Fruit fly (Drosophila melanogaster) whole organism, prepupa: Measurements from ENCODE around the gene Adk2.

Experiments
- CG10631 ChIP-seq: fragments of 200-800 bp; sonication (Bioruptor generic); optimal IDR thresholded peaks from 2 replicates; lab custom pipeline; 2016; ENCODE audit warnings: missing biosample characterization, missing genetic modification characterization
- CG11294 ChIP-seq: fragments of 200-800 bp; sonication (Bioruptor generic); IDR thresholded peaks from 2 replicates; pipeline ENCODE4 v1.3.6; 2022; ENCODE audit warnings: missing biosample characterization, missing genetic modification characterization
- CG11902 ChIP-seq: fragments of 200-800 bp; sonication (Bioruptor generic); optimal IDR thresholded peaks from 3 replicates; lab custom pipeline; 2016; ENCODE audit warnings: missing biosample characterization, missing genetic modification characterization
- CG15336 ChIP-seq: fragments of 200-800 bp; sonication (Bioruptor generic); IDR thresholded peaks from 2 replicates; pipeline ENCODE4 v1.3.6; 2022; ENCODE audit warnings: missing biosample characterization, missing genetic modification characterization
- CG3032 ChIP-seq: fragments of 200-800 bp; optimal IDR thresholded peaks from 2 replicates; lab custom pipeline; 2019; ENCODE audit warnings: missing biosample characterization, mild to moderate bottlenecking, missing genetic modification characterization, moderate library complexity
- CG31627 ChIP-seq: fragments of 200-800 bp; sonication (Bioruptor generic); optimal IDR thresholded peaks from 3 replicates; lab custom pipeline; 2016; ENCODE audit warnings: missing biosample characterization, missing genetic modification characterization
- CG32006 ChIP-seq: fragments of 200-800 bp; sonication (Bioruptor generic); optimal IDR thresholded peaks from 3 replicates; lab custom pipeline; 2017; ENCODE audit warnings: missing biosample characterization, mild to moderate bottlenecking, missing genetic modification characterization
- CG34406 ChIP-seq: fragments of 200-800 bp; sonication (Bioruptor generic); optimal IDR thresholded peaks from 3 replicates; lab custom pipeline; 2016; ENCODE audit warnings: missing biosample characterization, missing genetic modification characterization
- CG3919 ChIP-seq: fragments of 200-800 bp; sonication (Bioruptor generic); optimal IDR thresholded peaks from 3 replicates; lab custom pipeline; 2016; ENCODE audit warnings: missing biosample characterization, missing genetic modification characterization
- CG6276 ChIP-seq: fragments of 200-800 bp; sonication (Bioruptor generic); optimal IDR thresholded peaks from 2 replicates; lab custom pipeline; 2017; ENCODE audit warnings: missing biosample characterization, mild to moderate bottlenecking, missing genetic modification characterization
- CG6792 ChIP-seq: fragments of 200-800 bp; sonication (Bioruptor generic); optimal IDR thresholded peaks from 3 replicates; lab custom pipeline; 2016; ENCODE audit warnings: missing biosample characterization, missing genetic modification characterization
- CG6854 ChIP-seq: fragments of 200-800 bp; sonication (Bioruptor generic); optimal IDR thresholded peaks from 2 replicates; lab custom pipeline; 2017; ENCODE audit warnings: missing biosample characterization, mild to moderate bottlenecking, missing genetic modification characterization
- Eip75B ChIP-seq: fragments of 200-800 bp; sonication (Bioruptor generic); optimal IDR thresholded peaks from 3 replicates; lab custom pipeline; 2016; ENCODE audit warnings: missing biosample characterization, missing genetic modification characterization
- Eip78C ChIP-seq: fragments of 200-800 bp; sonication (Bioruptor generic); peaks from one replicate; lab custom pipeline; 2016; ENCODE audit warnings: missing biosample characterization, missing genetic modification characterization
- Ets21C ChIP-seq: fragments of 200-800 bp; sonication (Bioruptor generic); optimal IDR thresholded peaks from 3 replicates; lab custom pipeline; 2016; ENCODE audit warnings: missing biosample characterization, missing genetic modification characterization
- Hr39 ChIP-seq: fragments of 200-800 bp; sonication (Bioruptor generic); optimal IDR thresholded peaks from 2 replicates; lab custom pipeline; 2016; ENCODE audit warnings: missing biosample characterization, missing genetic modification characterization
- Lpt ChIP-seq: fragments of 200-800 bp; sonication (Bioruptor generic); optimal IDR thresholded peaks from 3 replicates; lab custom pipeline; 2016; ENCODE audit warnings: missing biosample characterization, missing genetic modification characterization
- Met ChIP-seq: fragments of 200-800 bp; sonication (Bioruptor generic); optimal IDR thresholded peaks from 3 replicates; lab custom pipeline; 2016; ENCODE audit warnings: missing biosample characterization, missing genetic modification characterization
- OdsH ChIP-seq: fragments of 200-800 bp; sonication (Bioruptor generic); optimal IDR thresholded peaks from 3 replicates; lab custom pipeline; 2016; ENCODE audit warnings: missing biosample characterization, missing genetic modification characterization
- Smox ChIP-seq: fragments of 200-800 bp; sonication (Bioruptor generic); optimal IDR thresholded peaks from 3 replicates; lab custom pipeline; 2016; ENCODE audit warnings: missing biosample characterization, missing genetic modification characterization
- Sox102F ChIP-seq: fragments of 200-800 bp; sonication (Bioruptor generic); optimal IDR thresholded peaks from 2 replicates; lab custom pipeline; 2016; ENCODE audit warnings: missing biosample characterization, mild to moderate bottlenecking, missing genetic modification characterization
- Sox15 ChIP-seq: fragments of 200-800 bp; sonication (Bioruptor generic); optimal IDR thresholded peaks from 3 replicates; lab custom pipeline; 2016; ENCODE audit warnings: missing biosample characterization, missing genetic modification characterization
- achi ChIP-seq: fragments of 200-800 bp; sonication (Bioruptor generic); optimal IDR thresholded peaks from 3 replicates; lab custom pipeline; 2016; ENCODE audit warnings: missing biosample characterization, missing genetic modification characterization
- acj6 ChIP-seq: fragments of 200-800 bp; sonication (Bioruptor generic); optimal IDR thresholded peaks from 3 replicates; lab custom pipeline; 2016; ENCODE audit warnings: missing biosample characterization, missing genetic modification characterization
- cyc ChIP-seq: fragments of 200-800 bp; sonication (Bioruptor generic); optimal IDR thresholded peaks from 3 replicates; lab custom pipeline; 2016; ENCODE audit warnings: missing biosample characterization, missing genetic modification characterization
- dac ChIP-seq: fragments of 200-800 bp; sonication (Bioruptor generic); optimal IDR thresholded peaks from 2 replicates; lab custom pipeline; 2017; ENCODE audit warnings: missing biosample characterization, mild to moderate bottlenecking, missing genetic modification characterization
- eg ChIP-seq: fragments of 200-800 bp; sonication (Bioruptor generic); IDR thresholded peaks from 3 replicates; pipeline ENCODE4 v1.3.6; 2022; ENCODE audit warnings: missing biosample characterization, missing genetic modification characterization
- esn ChIP-seq: fragments of 200-800 bp; sonication (Bioruptor generic); optimal IDR thresholded peaks from 2 replicates; lab custom pipeline; 2016; ENCODE audit warnings: missing biosample characterization, mild to moderate bottlenecking, missing genetic modification characterization, moderate library complexity
- fd59A ChIP-seq: fragments of 200-800 bp; sonication (Bioruptor generic); optimal IDR thresholded peaks from 2 replicates; lab custom pipeline; 2017; ENCODE audit warnings: missing biosample characterization, mild to moderate bottlenecking, missing genetic modification characterization, missing genetic modification reagents
- fd85E ChIP-seq: fragments of 200-800 bp; sonication (Bioruptor generic); optimal IDR thresholded peaks from 3 replicates; lab custom pipeline; 2016; ENCODE audit warnings: missing biosample characterization, missing genetic modification characterization
- fkh ChIP-seq: fragments of 200-800 bp; sonication (Bioruptor generic); optimal IDR thresholded peaks from 3 replicates; lab custom pipeline; 2017; ENCODE audit warnings: missing biosample characterization, mild to moderate bottlenecking, missing genetic modification characterization, moderate library complexity
- lz ChIP-seq: fragments of 200-800 bp; sonication (Bioruptor generic); optimal IDR thresholded peaks from 3 replicates; lab custom pipeline; 2016; ENCODE audit warnings: missing biosample characterization, missing genetic modification characterization
- net ChIP-seq: fragments of 200-800 bp; sonication (Bioruptor generic); optimal IDR thresholded peaks from 3 replicates; lab custom pipeline; 2016; ENCODE audit warnings: missing biosample characterization, missing genetic modification characterization
- pdm3 ChIP-seq: fragments of 200-800 bp; sonication (Bioruptor generic); optimal IDR thresholded peaks from 3 replicates; lab custom pipeline; 2016; ENCODE audit warnings: missing biosample characterization, missing genetic modification characterization
- salr ChIP-seq, 2 experiments: fragments of 200-800 bp; sonication (Bioruptor generic); optimal IDR thresholded peaks; 3 replicates each; lab custom pipeline; 2016 to 2018; ENCODE audit warnings: missing biosample characterization in 2 of 2, missing genetic modification characterization in 2 of 2, mild to moderate bottlenecking in 1 of 2
- spab ChIP-seq: fragments of 200-800 bp; sonication (Bioruptor generic); optimal IDR thresholded peaks from 2 replicates; lab custom pipeline; 2017; ENCODE audit warnings: missing biosample characterization, mild to moderate bottlenecking, missing genetic modification characterization, missing genetic modification reagents
- ss ChIP-seq, 2 experiments: fragments of 200-800 bp; sonication (Bioruptor generic); optimal IDR thresholded peaks; 2 replicates in 1 of 2; 3 replicates in 1 of 2; lab custom pipeline; 2017 to 2018; ENCODE audit warnings: mild to moderate bottlenecking in 2 of 2, missing biosample characterization in 2 of 2, missing genetic modification characterization in 2 of 2, moderate library complexity in 1 of 2
- svp ChIP-seq: fragments of 200-800 bp; sonication (Bioruptor generic); peaks from one replicate; lab custom pipeline; 2016; ENCODE audit warnings: missing biosample characterization, missing genetic modification characterization
- topi ChIP-seq: fragments of 200-800 bp; sonication (Bioruptor generic); optimal IDR thresholded peaks from 3 replicates; lab custom pipeline; 2016; ENCODE audit warnings: missing biosample characterization, missing genetic modification characterization

Gene Adk2

DNA sequence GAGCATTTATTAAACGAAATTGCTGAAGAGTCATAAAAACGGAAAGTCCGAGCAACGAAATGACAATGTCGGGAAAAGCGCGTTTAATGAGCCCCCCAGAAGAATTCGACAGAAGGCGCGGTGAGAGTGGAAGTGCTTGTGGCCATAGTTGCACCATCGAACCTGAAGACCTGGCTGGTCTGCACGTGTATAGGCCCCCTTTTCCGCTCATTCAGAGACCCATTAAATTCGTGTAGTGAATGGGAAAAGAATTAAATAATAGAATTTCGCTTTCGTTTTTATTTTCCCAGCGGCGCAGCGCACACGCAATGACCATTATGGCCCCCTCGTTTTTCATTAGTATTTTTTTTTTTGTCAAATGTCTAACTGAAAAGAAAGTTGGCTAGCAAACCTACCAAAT, 10.9 kb upstream of the Adk2 start:
- no peak for TF ChIP-seq CG31627 (GFP tag; lab: Kevin White, UChicago)
- TF ChIP-seq Sox15 (GFP tag; lab: Kevin White, UChicago): no peak
- TF ChIP-seq CG3919: no peak
- TF ChIP-seq spab (GFP tag; lab: Kevin White, UChicago): no peak
- no peak for TF ChIP-seq OdsH (GFP tag; lab: Kevin White, UChicago)
- no peak for TF ChIP-seq CG11294 (GFP tag; lab: Robert Waterston, UW)
- no peak for TF ChIP-seq net (GFP tag; lab: Kevin White, UChicago)
- TF ChIP-seq fd85E (GFP tag; lab: Kevin White, UChicago): no peak
- TF ChIP-seq Smox: no peak
- TF ChIP-seq svp (GFP tag; lab: Kevin White, UChicago): no peak
- TF ChIP-seq salr (GFP tag; optimal IDR thresholded peaks at IDR 0.05; lab: Kevin White, UChicago): no peak
- TF ChIP-seq acj6 (GFP tag; lab: Kevin White, UChicago): no peak
- TF ChIP-seq CG11902 (GFP tag; lab: Kevin White, UChicago): no peak
- no peak for TF ChIP-seq pdm3 (GFP tag; lab: Kevin White, UChicago)

dm6 chr3L:13032915-13033282, 10.4 kb upstream of the Adk2 start:
- TF ChIP-seq CG10631 (GFP tag; lab: Kevin White, UChicago): peak; percentile 11
- no peak for TF ChIP-seq CG11294 (GFP tag; lab: Robert Waterston, UW)
- TF ChIP-seq Hr39 (GFP tag; lab: Kevin White, UChicago): no peak

dm6 chr3L:13032085-13032914, 9.8 kb upstream of the Adk2 start:
- TF ChIP-seq CG6792 (GFP tag; lab: Kevin White, UChicago): peak; percentile 11
- TF ChIP-seq acj6 (GFP tag; lab: Kevin White, UChicago): peak; percentile 41
- no peak for TF ChIP-seq CG15336 (GFP tag; lab: Robert Waterston, UW)
- peak; percentile 3 for TF ChIP-seq Hr39 (GFP tag; lab: Kevin White, UChicago)
- no peak for TF ChIP-seq dac (GFP tag; lab: Kevin White, UChicago)
- peak; percentile 5 for TF ChIP-seq CG6276 (GFP tag; lab: Kevin White, UChicago)
- peak; percentile 18 to 70 for TF ChIP-seq ss (GFP tag; optimal IDR thresholded peaks at IDR 0.05; lab: Kevin White, UChicago)
- peak; percentile 42 for TF ChIP-seq CG10631 (GFP tag; lab: Kevin White, UChicago)
- peak; percentile 66 for TF ChIP-seq esn
- peak; percentile 59 for TF ChIP-seq CG32006 (GFP tag; lab: Kevin White, UChicago)
- no peak for TF ChIP-seq CG11902 (GFP tag; lab: Kevin White, UChicago)
- no peak for TF ChIP-seq Ets21C (GFP tag; lab: Kevin White, UChicago)
- peak in 1 of 2 experiments; percentile 23 for TF ChIP-seq salr (GFP tag; optimal IDR thresholded peaks at IDR 0.05; lab: Kevin White, UChicago)
- TF ChIP-seq CG34406 (GFP tag; lab: Kevin White, UChicago): peak; percentile 5
- TF ChIP-seq Met (GFP tag; lab: Kevin White, UChicago): peak; percentile 10
- TF ChIP-seq CG3919: peak; percentile 21
- TF ChIP-seq Eip75B (GFP tag; lab: Kevin White, UChicago): peak; percentile 6
- peak; percentile 5 for TF ChIP-seq CG31627 (GFP tag; lab: Kevin White, UChicago)
- TF ChIP-seq CG6854 (GFP tag; lab: Kevin White, UChicago): no peak
- TF ChIP-seq CG3032: peak; percentile 33
- peak; percentile 31 for TF ChIP-seq achi (GFP tag; lab: Kevin White, UChicago)
- peak; percentile 25 for TF ChIP-seq OdsH (GFP tag; lab: Kevin White, UChicago)
- peak; percentile 18 for TF ChIP-seq lz (GFP tag; lab: Kevin White, UChicago)
- TF ChIP-seq svp (GFP tag; lab: Kevin White, UChicago): peak; percentile 89
- TF ChIP-seq Eip78C (GFP tag; lab: Kevin White, UChicago): peak; percentile 54
- peak; percentile 33 for TF ChIP-seq pdm3 (GFP tag; lab: Kevin White, UChicago)
- peak; percentile 35 for TF ChIP-seq topi
- no peak for TF ChIP-seq cyc (GFP tag; lab: Kevin White, UChicago)
- TF ChIP-seq Lpt: peak; percentile 18
- TF ChIP-seq fd59A (GFP tag; lab: Kevin White, UChicago): no peak
- peak; percentile 86 for TF ChIP-seq fkh (GFP tag; lab: Kevin White, UChicago)
- peak; percentile 39 for TF ChIP-seq Sox102F (GFP tag; lab: Kevin White, UChicago)
- TF ChIP-seq eg (GFP tag; lab: Robert Waterston, UW): no peak
